Fruit fly (Drosophila melanogaster): ENCODE data around the gene CG42832.
"Not testable (repeated sequence)": the region's sequence is repeated elsewhere in the genome, so short reads cannot be mapped to it uniquely, and the experiment has no call there.

DNA sequence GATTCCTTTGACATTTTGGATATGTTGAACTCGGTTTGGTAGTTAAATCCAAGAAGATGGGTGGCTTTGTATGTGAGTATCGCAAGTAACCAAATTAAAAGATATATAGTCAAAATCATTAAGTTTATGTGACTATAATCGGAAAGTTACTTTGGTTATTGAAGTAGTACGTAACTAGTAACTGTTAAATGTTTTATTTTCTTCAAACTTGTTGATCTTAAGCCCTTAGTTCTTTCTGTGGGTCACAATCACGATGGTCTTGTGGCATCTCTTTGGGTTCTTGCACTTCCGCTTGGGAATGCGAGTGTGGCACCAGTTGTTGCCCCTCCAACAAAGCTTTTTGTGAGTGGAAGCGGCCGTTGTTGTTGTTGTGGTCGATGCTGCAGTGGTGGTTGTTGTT, 33.0 kb upstream of the CG42832 start, which contains the start of gene CG33489:
- TF ChIP-seq usp (GFP tag; optimal IDR thresholded peaks at IDR 0.05); psq (optimal IDR thresholded peaks at IDR 0.05); Dll (optimal IDR thresholded peaks at IDR 0.05); pan (optimal IDR thresholded peaks at IDR 0.05); EcR (GFP tag; optimal IDR thresholded peaks at IDR 0.05); CG8478 (optimal IDR thresholded peaks at IDR 0.05): not testable (repeated sequence)
